Worm (Caenorhabditis elegans): Measurements from ENCODE around the gene twk-14.

The twk-14 gene

DNA sequence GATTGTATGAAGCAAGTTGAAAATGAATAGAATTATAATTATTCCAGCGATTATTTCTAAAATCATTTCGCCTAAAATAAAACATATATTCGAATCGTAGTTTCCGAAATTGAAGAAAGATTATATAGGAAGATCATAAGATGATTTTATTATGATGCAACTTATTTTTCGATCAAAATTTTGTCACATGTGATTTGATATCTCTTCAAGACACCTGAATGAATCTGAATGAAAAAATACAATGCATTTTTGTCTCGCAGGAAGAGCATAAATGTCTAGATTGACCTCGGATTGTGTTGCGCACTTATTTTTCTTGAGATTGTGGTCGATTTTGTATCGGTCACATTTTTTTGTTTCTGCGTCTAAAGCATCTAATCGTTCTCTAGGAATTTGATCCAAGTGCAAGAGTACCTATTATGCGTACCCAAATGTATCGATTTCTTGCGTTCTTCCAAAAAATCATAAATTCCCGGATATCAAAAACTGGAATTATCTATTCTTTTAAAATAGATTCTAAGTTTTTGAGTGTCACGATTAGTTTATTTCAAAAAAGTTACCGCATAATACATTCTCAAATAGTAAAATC is 15.0 kb upstream of the twk-14 start, which contains the start of gene hrg-2:
Gene hrg-2, minus strand, starts transcription at position 98 of the 586 bp plus-strand sequence.
- TF ChIP-seq aly-1 (tag; optimal IDR thresholded peaks at IDR 0.05) (no peak), F13C5.2 (tag; optimal IDR thresholded peaks at IDR 0.05) (no peak), hmbx-1 (tag; optimal IDR thresholded peaks at IDR 0.05) (no peak), tbx-37 (GFP tag; conservative IDR thresholded peaks at IDR 0.05) (no peak), ceh-13 (GFP tag; optimal IDR thresholded peaks at IDR 0.05) (no peak), ceh-36 (tag; optimal IDR thresholded peaks at IDR 0.05) (no peak)

DNA sequence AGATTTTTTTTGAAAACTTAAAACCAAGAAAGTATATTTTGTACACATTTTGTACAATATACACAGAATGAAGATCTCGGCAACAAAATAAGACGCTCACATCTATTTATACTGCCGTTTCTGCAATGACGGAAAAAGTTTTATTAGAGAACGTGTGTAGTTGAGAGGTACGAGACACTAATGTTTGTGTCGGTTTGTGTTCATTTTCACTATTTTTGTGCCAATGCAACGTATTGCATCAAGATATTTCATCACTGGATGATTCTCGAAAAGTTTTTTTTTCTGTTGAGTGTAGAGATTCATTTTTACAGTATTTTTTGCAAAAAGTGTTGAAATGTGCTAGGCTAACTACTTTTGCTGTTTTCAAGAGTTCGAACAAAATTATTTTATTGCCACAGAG is 13.5 kb upstream of the twk-14 start:
- TF ChIP-seq B0310.2 (tag; optimal IDR thresholded peaks at IDR 0.05) (no peak), ets-7 (tag; optimal IDR thresholded peaks at IDR 0.05) (no peak), ceh-13 (GFP tag; optimal IDR thresholded peaks at IDR 0.05) (no peak), F13C5.2 (tag; optimal IDR thresholded peaks at IDR 0.05) (no peak), hmbx-1 (tag; optimal IDR thresholded peaks at IDR 0.05) (no peak)

DNA sequence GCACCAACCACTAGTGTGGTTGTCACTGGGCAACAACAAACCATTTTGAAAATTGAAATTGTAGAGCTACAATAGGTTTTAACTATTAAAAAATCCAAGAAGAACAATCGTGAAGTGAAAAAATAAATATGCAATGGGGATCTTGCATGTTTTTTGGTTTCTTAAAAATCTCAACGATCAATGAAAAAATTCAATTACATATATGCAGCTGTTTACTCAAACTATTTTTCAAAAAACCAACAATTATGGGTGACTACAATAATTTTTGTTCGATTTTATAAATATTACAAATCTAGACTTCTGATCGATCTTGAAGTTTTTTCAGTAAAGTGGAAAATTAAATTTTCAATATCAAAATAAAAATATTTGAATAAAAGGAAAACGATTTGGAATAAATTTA is 13.0 kb upstream of the twk-14 start, which contains the start of gene cdr-4:
Gene cdr-4, minus strand, starts transcription at position 101 of the 400 bp plus-strand sequence.
- TF ChIP-seq B0310.2 (tag; optimal IDR thresholded peaks at IDR 0.05) (no peak), ceh-36 (tag; optimal IDR thresholded peaks at IDR 0.05) (no peak), tbx-11 (GFP tag; IDR thresholded peaks at IDR 0.05) (no peak), hmg-4 (GFP tag; optimal IDR thresholded peaks at IDR 0.05) (no peak), sea-1 (GFP tag; conservative IDR thresholded peaks at IDR 0.05) (no peak), tbx-37 (GFP tag; conservative IDR thresholded peaks at IDR 0.05) (no peak), hmbx-1 (tag; optimal IDR thresholded peaks at IDR 0.05) (no peak), pes-1 (GFP tag; IDR thresholded peaks at IDR 0.05) (no peak), F13C5.2 (tag; optimal IDR thresholded peaks at IDR 0.05) (no peak), aly-1 (tag; optimal IDR thresholded peaks at IDR 0.05) (no peak), tra-4 (tag; optimal IDR thresholded peaks at IDR 0.05) (no peak), hnd-1 (tag; optimal IDR thresholded peaks at IDR 0.05) (no peak), ama-1 (optimal IDR thresholded peaks at IDR 0.05) (no peak), flt-1 (GFP tag; IDR thresholded peaks at IDR 0.05) (no peak), ceh-13 (GFP tag; optimal IDR thresholded peaks at IDR 0.05) (no peak), ets-7 (tag; optimal IDR thresholded peaks at IDR 0.05) (no peak), scrt-1 (GFP tag; IDR thresholded peaks at IDR 0.05) (no peak)

DNA sequence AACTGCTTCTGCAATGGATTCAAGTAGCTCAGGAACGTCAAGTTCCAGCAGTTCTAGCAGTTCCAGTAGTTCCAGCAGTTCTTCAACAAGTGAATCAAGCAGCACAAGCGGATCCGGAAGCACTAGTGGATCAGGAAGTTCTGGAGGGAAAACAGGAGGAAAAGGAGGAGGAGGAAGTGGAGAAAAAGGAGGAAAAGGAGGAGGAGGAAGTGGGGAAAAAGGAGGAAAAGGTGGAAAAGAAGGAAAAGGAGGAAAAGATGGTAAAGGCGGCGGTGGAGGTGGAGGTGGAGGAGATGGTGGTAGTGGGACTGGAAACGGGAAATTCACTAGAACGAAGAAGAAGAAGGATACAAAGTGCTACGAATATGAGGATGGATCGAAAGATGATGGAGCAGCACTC is 11.0 kb upstream of the twk-14 start:
- no peak for TF ChIP-seq ets-7 (tag; optimal IDR thresholded peaks at IDR 0.05)
- no peak for TF ChIP-seq flt-1 (GFP tag; IDR thresholded peaks at IDR 0.05)
- no peak for TF ChIP-seq ceh-13 (GFP tag; optimal IDR thresholded peaks at IDR 0.05)

ce11 chrV:12405929-12406328 is 10.4 kb upstream of the twk-14 start, which contains the start of gene K01D12.10:
Gene K01D12.10 (plus strand): TSS chrV:12406229.
- TF ChIP-seq tra-4 (tag; optimal IDR thresholded peaks at IDR 0.05) (no peak), pes-1 (GFP tag; IDR thresholded peaks at IDR 0.05) (no peak), hmg-4 (GFP tag; optimal IDR thresholded peaks at IDR 0.05) (no peak), ceh-13 (GFP tag; optimal IDR thresholded peaks at IDR 0.05) (no peak), ceh-36 (tag; optimal IDR thresholded peaks at IDR 0.05) (no peak), scrt-1 (GFP tag; IDR thresholded peaks at IDR 0.05) (no peak), tbx-11 (GFP tag; IDR thresholded peaks at IDR 0.05) (no peak)

DNA sequence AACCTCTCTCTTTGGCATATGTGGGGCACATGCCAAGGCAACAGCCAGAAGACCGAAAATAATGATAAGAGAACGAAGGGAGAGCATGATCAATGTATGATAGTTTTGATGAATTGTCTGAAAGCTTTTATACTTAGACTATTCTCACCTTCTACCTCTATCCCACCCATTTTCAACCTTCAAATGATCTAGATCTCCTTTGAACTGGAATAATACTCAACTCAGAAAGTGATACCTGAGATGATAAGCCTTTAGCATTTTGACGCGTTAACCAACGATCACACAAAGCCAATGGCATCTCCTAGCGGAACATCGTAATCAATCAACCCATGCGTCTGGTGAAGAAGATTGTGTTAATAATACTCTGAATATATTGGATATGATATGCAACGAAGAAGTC is 9.0 kb upstream of the twk-14 start, which contains the start of gene K01D12.9:
Gene K01D12.9, minus strand, starts transcription at position 101 of the 400 bp plus-strand sequence.
- TF ChIP-seq hmbx-1 (tag; optimal IDR thresholded peaks at IDR 0.05), result no peak
- TF ChIP-seq ama-1 (optimal IDR thresholded peaks at IDR 0.05), result no peak
- TF ChIP-seq hmg-4 (GFP tag; optimal IDR thresholded peaks at IDR 0.05), result no peak
- no peak for TF ChIP-seq scrt-1 (GFP tag; IDR thresholded peaks at IDR 0.05)
- no peak for TF ChIP-seq ceh-13 (GFP tag; optimal IDR thresholded peaks at IDR 0.05)
- TF ChIP-seq ets-7 (tag; optimal IDR thresholded peaks at IDR 0.05), result no peak
- TF ChIP-seq flt-1 (GFP tag; IDR thresholded peaks at IDR 0.05), result no peak

DNA sequence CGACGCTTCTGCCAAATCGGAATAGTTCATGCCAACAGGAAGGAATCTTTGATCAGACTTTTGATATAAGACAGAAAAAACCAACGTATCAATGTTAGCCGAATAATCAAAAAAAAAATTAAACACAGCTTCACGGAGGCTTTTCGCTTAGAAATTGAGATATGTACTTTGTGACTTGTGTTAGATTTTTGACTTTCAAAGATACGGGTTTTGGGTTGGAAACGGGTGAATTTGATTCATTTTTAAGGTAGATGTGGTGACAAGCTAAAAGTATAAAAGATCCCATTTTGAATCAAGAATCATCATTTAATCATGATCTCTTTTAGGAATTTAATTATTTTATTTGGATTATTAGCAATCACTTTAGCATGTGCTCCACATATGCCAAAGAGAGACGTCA is 6.8 kb upstream of the twk-14 start, which contains the start of gene K01D12.8:
Gene K01D12.8, plus strand, starts transcription at position 301 of the 400 bp plus-strand sequence.
- TF ChIP-seq flt-1 (GFP tag; IDR thresholded peaks at IDR 0.05), result no peak
- TF ChIP-seq B0310.2 (tag; optimal IDR thresholded peaks at IDR 0.05), result no peak
- TF ChIP-seq hmbx-1 (tag; optimal IDR thresholded peaks at IDR 0.05), result no peak
- no peak for TF ChIP-seq aly-1 (tag; optimal IDR thresholded peaks at IDR 0.05)
- no peak for TF ChIP-seq tbx-37 (GFP tag; conservative IDR thresholded peaks at IDR 0.05)
- no peak for TF ChIP-seq tbx-11 (GFP tag; IDR thresholded peaks at IDR 0.05)
- TF ChIP-seq ama-1 (optimal IDR thresholded peaks at IDR 0.05), result no peak
- TF ChIP-seq ceh-13 (GFP tag; optimal IDR thresholded peaks at IDR 0.05), result no peak
- TF ChIP-seq sea-1 (GFP tag; conservative IDR thresholded peaks at IDR 0.05), result no peak
- no peak for TF ChIP-seq ceh-36 (tag; optimal IDR thresholded peaks at IDR 0.05)
- TF ChIP-seq tra-4 (tag; optimal IDR thresholded peaks at IDR 0.05), result no peak
- TF ChIP-seq scrt-1 (GFP tag; IDR thresholded peaks at IDR 0.05), result no peak
- TF ChIP-seq ets-7 (tag; optimal IDR thresholded peaks at IDR 0.05), result no peak

ce11 chrV:12401383-12401782 is 5.9 kb upstream of the twk-14 start, which contains the start of gene K01D12.7:
Gene K01D12.7 (minus strand): TSS chrV:12401483.
- TF ChIP-seq flt-1 (GFP tag; IDR thresholded peaks at IDR 0.05) (no peak), hmg-4 (GFP tag; optimal IDR thresholded peaks at IDR 0.05) (no peak), scrt-1 (GFP tag; IDR thresholded peaks at IDR 0.05) (no peak), ama-1 (optimal IDR thresholded peaks at IDR 0.05) (no peak), pes-1 (GFP tag; IDR thresholded peaks at IDR 0.05) (no peak), F13C5.2 (tag; optimal IDR thresholded peaks at IDR 0.05) (no peak), aly-1 (tag; optimal IDR thresholded peaks at IDR 0.05) (no peak), ceh-36 (tag; optimal IDR thresholded peaks at IDR 0.05) (no peak), tbx-11 (GFP tag; IDR thresholded peaks at IDR 0.05) (no peak), hmbx-1 (tag; optimal IDR thresholded peaks at IDR 0.05) (no peak), tbx-37 (GFP tag; conservative IDR thresholded peaks at IDR 0.05) (no peak), hnd-1 (tag; optimal IDR thresholded peaks at IDR 0.05) (no peak), ets-7 (tag; optimal IDR thresholded peaks at IDR 0.05) (no peak), sea-1 (GFP tag; conservative IDR thresholded peaks at IDR 0.05) (no peak), ceh-13 (GFP tag; optimal IDR thresholded peaks at IDR 0.05) (no peak)

Data from whole organism, early embryonic.